Worm (Caenorhabditis elegans): ENCODE measurements around the gene str-38.

- TF ChIP-seq elt-3 (tag; optimal IDR thresholded peaks at IDR 0.05) (no peak), pha-4 (tag; optimal IDR thresholded peaks at IDR 0.05) (no peak), hlh-1 (tag; optimal IDR thresholded peaks at IDR 0.05) (no peak), mls-2 (tag; optimal IDR thresholded peaks at IDR 0.05) (no peak), unc-39 (tag; optimal IDR thresholded peaks at IDR 0.05) (no peak), elt-1 (tag; optimal IDR thresholded peaks at IDR 0.05; ENCODE audit: borderline replicate concordance, insufficient read depth) (no peak), ceh-83 (GFP tag; optimal IDR thresholded peaks at IDR 0.05) (no peak)
Observed at ce11 chrV:15726610-15727009, 5.5 kb downstream of the str-38 start, which contains the start of the genes irld-57 and sfxn-1.3.

Measured in whole organism, mixed stage, embryonic.